Fruit fly (Drosophila melanogaster) S2 (cell line): ENCODE results near the gene Hmbs.

Source experiments
- CG8478 ChIP-seq: fragments of >200 bp; optimal IDR thresholded peaks from 2 replicates; lab custom pipeline; 2018
- CTCF ChIP-seq, 2 experiments: fragments of >200 bp; optimal IDR thresholded peaks; 2 replicates each; lab custom pipeline; 2018

DNA sequence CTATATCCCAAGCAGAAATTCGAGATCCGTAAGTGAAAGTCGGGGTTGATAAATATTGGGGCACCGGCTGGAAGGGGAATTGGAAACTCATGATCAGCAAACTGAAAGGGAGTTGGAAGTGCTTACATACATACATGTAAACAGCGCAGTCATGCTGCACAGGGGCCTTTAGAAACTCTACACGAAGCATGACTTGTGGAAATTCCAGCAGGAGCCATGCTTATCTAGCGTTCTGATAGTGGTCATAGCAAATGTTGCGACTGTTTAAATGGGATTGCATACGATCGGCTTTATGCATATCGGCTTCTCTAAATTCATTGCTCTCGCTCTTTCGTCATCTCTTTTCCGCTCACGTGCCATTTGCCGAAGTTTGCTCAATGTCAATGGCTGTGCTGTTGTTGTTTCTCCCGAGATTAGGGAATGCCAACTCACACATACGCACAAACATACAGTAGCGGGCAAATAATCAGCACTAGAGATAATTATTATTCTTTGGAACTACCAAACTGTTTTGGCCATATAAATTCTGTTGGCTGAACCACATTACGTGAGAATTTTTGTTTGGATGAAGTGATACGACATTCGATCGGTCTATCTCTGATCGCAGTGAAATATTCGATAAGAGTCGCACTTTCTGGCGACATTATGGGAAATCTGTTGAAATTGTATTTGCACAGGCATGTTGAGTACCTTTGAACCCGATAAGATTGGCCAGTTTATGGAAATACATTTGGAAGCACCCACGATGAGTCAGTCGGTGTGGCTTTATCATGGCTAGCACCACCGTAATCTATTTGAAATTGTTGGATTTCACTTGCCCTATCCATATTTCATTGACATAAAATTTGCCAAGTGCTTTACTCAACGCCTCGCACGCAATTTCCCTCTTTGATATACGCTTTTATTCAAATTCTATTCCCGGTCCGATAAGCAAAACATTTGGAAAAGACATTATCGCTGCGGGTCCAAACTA is 1.6 kb downstream of the Hmbs start:
- no peak for TF ChIP-seq CG8478 (lab: Kevin White, UChicago)
- TF ChIP-seq CTCF (optimal IDR thresholded peaks at IDR 0.05; lab: Kevin White, UChicago), result no peak
